Fruit fly (Drosophila melanogaster) whole organism, embryonic: ENCODE results near the gene Nin.

Experiments
- Atf3 ChIP-seq: fragments of 200-800 bp; sonication (Bioruptor generic); optimal IDR thresholded peaks from 3 replicates; lab custom pipeline; 2016; ENCODE audit warnings: missing biosample characterization, missing genetic modification characterization
- CG10366 ChIP-seq: fragments of 200-800 bp; sonication (Bioruptor generic); IDR thresholded peaks from 2 replicates; pipeline ENCODE4 v1.3.6; 2022; ENCODE audit warnings: missing biosample characterization, missing genetic modification characterization
- CG10462 ChIP-seq: fragments of 200-800 bp; sonication (Bioruptor generic); optimal IDR thresholded peaks from 2 replicates; lab custom pipeline; 2016; ENCODE audit warnings: missing biosample characterization, missing genetic modification characterization
- CG10543 ChIP-seq: fragments of 200-800 bp; sonication (Bioruptor generic); optimal IDR thresholded peaks from 3 replicates; lab custom pipeline; 2017; ENCODE audit warnings: missing biosample characterization, mild to moderate bottlenecking, missing genetic modification characterization, moderate library complexity
- CG11504 ChIP-seq: fragments of 200-800 bp; sonication (Bioruptor generic); optimal IDR thresholded peaks from 3 replicates; lab custom pipeline; 2019; ENCODE audit warnings: missing biosample characterization, mild to moderate bottlenecking, missing genetic modification characterization, moderate library complexity
- CG12071 ChIP-seq: fragments of 200-800 bp; sonication (Bioruptor generic); optimal IDR thresholded peaks from 3 replicates; lab custom pipeline; 2018; ENCODE audit warnings: missing biosample characterization, mild to moderate bottlenecking, missing genetic modification characterization
- CG12659 ChIP-seq: fragments of 200-800 bp; sonication (Bioruptor generic); optimal IDR thresholded peaks from 3 replicates; lab custom pipeline; 2017; ENCODE audit warnings: mild to moderate bottlenecking, missing biosample characterization, missing genetic modification reagents, missing genetic modification characterization
- CG13287 ChIP-seq: fragments of 200-800 bp; sonication (Bioruptor generic); IDR thresholded peaks from 2 replicates; pipeline ENCODE4 v1.3.6; 2022; ENCODE audit warnings: missing biosample characterization, missing genetic modification characterization; ENCODE audit not compliant: partially characterized antibody
- CG13296 ChIP-seq: fragments of 200-800 bp; sonication (Bioruptor generic); optimal IDR thresholded peaks from 3 replicates; lab custom pipeline; 2018; ENCODE audit warnings: missing biosample characterization, mild to moderate bottlenecking, missing genetic modification characterization
- CG32767 ChIP-seq: fragments of 200-800 bp; sonication (Bioruptor generic); IDR thresholded peaks from 2 replicates; pipeline ENCODE4 v1.3.6; 2022; ENCODE audit warnings: missing biosample characterization, missing genetic modification characterization
- CG4360 ChIP-seq: fragments of 200-800 bp; sonication (Bioruptor generic); IDR thresholded peaks from 2 replicates; pipeline ENCODE4 v1.3.6; 2022; ENCODE audit warnings: missing biosample characterization, missing genetic modification characterization
- CG5180 ChIP-seq: fragments of 200-800 bp; sonication (Bioruptor generic); optimal IDR thresholded peaks from 3 replicates; lab custom pipeline; 2017; ENCODE audit warnings: missing biosample characterization, missing genetic modification characterization, mild to moderate bottlenecking, moderate library complexity, missing genetic modification reagents
- CG7963 ChIP-seq: fragments of 200-800 bp; sonication (Bioruptor generic); IDR thresholded peaks from 3 replicates; pipeline ENCODE4 v1.3.6; 2022; ENCODE audit warnings: missing biosample characterization, missing genetic modification characterization; ENCODE audit not compliant: partially characterized antibody
- CG8290 ChIP-seq, 3 experiments: fragments of 200-800 bp; sonication (Bioruptor generic); optimal IDR thresholded peaks; 2 replicates each; lab custom pipeline; 2016 to 2019; ENCODE audit warnings: missing biosample characterization in 3 of 3, missing genetic modification characterization in 3 of 3, mild to moderate bottlenecking in 2 of 3, moderate library complexity in 1 of 3
- CG8359 ChIP-seq: fragments of 200-800 bp; sonication (Bioruptor generic); optimal IDR thresholded peaks from 2 replicates; lab custom pipeline; 2017; ENCODE audit warnings: missing biosample characterization, mild to moderate bottlenecking, missing genetic modification characterization, borderline replicate concordance
- CG8388 ChIP-seq: fragments of 200-800 bp; sonication (Bioruptor generic); optimal IDR thresholded peaks from 2 replicates; lab custom pipeline; 2019; ENCODE audit warnings: missing biosample characterization, mild to moderate bottlenecking, missing genetic modification characterization, moderate library complexity
- CG8478 ChIP-seq: fragments of >200 bp; optimal IDR thresholded peaks from 2 replicates; lab custom pipeline; 2018
- Chrac-16 ChIP-seq: fragments of 200-800 bp; sonication (Bioruptor generic); optimal IDR thresholded peaks from 3 replicates; lab custom pipeline; 2016; ENCODE audit warnings: missing biosample characterization, missing genetic modification characterization
- CoRest ChIP-seq: fragments of 200-800 bp; sonication (Bioruptor generic); optimal IDR thresholded peaks from 3 replicates; lab custom pipeline; 2018; ENCODE audit warnings: missing biosample characterization, mild to moderate bottlenecking, missing genetic modification characterization, moderate library complexity
- D19B ChIP-seq: fragments of 200-800 bp; sonication (Bioruptor generic); optimal IDR thresholded peaks from 2 replicates; lab custom pipeline; 2017; ENCODE audit warnings: missing biosample characterization, mild to moderate bottlenecking, missing genetic modification characterization
- Dfd ChIP-seq, 2 experiments: fragments of >200 bp; optimal IDR thresholded peaks; 2 replicates each; lab custom pipeline; 2017; ENCODE audit warnings: missing biosample characterization in 2 of 2, missing genetic modification characterization in 2 of 2
- Eip74EF ChIP-seq, 2 experiments: fragments of 200-800 bp in 1 of 2; fragments of >200 bp in 1 of 2; sonication (Bioruptor generic) in 1 of 2; optimal IDR thresholded peaks; 2 replicates each; lab custom pipeline; 2017 to 2019; ENCODE audit warnings: missing biosample characterization in 2 of 2, missing genetic modification characterization in 2 of 2, mild to moderate bottlenecking in 1 of 2, moderate library complexity in 1 of 2
- Fer1 ChIP-seq: fragments of 200-800 bp; sonication (Bioruptor generic); optimal IDR thresholded peaks from 2 replicates; lab custom pipeline; 2017; ENCODE audit warnings: missing biosample characterization, mild to moderate bottlenecking, missing genetic modification characterization
- Med ChIP-seq: fragments of 200-800 bp; sonication (Bioruptor generic); peaks from one replicate; lab custom pipeline; 2016; ENCODE audit warnings: missing biosample characterization, missing genetic modification characterization, mild to moderate bottlenecking, inconsistent platforms, moderate library complexity
- Meics ChIP-seq: fragments of 200-800 bp; sonication (Bioruptor generic); optimal IDR thresholded peaks from 2 replicates; lab custom pipeline; 2017; ENCODE audit warnings: missing biosample characterization, mild to moderate bottlenecking, missing genetic modification characterization
- Sry-δ ChIP-seq: fragments of 200-800 bp; sonication (Bioruptor generic); optimal IDR thresholded peaks from 2 replicates; lab custom pipeline; 2016; ENCODE audit warnings: missing biosample characterization, missing genetic modification characterization
- Tbp ChIP-seq: fragments of >200 bp; optimal IDR thresholded peaks from 2 replicates; lab custom pipeline; 2018; ENCODE audit warnings: missing biosample characterization, missing genetic modification characterization
- Trl ChIP-seq, 3 experiments: fragments of >200 bp in 2 of 3; fragments of 200-800 bp in 1 of 3; sonication (Bioruptor generic) in 1 of 3; optimal IDR thresholded peaks; 2 replicates in 1 of 3; 3 replicates in 2 of 3; lab custom pipeline; 2016 to 2017; ENCODE audit warnings: missing biosample characterization in 1 of 3, missing genetic modification characterization in 1 of 3
- ac ChIP-seq: fragments of 200-800 bp; sonication (Bioruptor generic); optimal IDR thresholded peaks from 3 replicates; lab custom pipeline; 2017; ENCODE audit warnings: missing biosample characterization, mild to moderate bottlenecking, missing genetic modification characterization
- ap ChIP-seq: fragments of 200-800 bp; sonication (Bioruptor generic); IDR thresholded peaks from 2 replicates; pipeline ENCODE4 v1.3.6; 2022; ENCODE audit warnings: missing biosample characterization, missing genetic modification characterization
- ara ChIP-seq: fragments of 200-800 bp; sonication (Bioruptor generic); IDR thresholded peaks from 2 replicates; pipeline ENCODE4 v1.3.6; 2022; ENCODE audit warnings: missing biosample characterization, missing genetic modification characterization
- az2 ChIP-seq: fragments of 200-800 bp; sonication (Bioruptor generic); optimal IDR thresholded peaks from 3 replicates; lab custom pipeline; 2016; ENCODE audit warnings: missing biosample characterization, missing genetic modification characterization
- bigmax ChIP-seq: fragments of 200-800 bp; sonication (Bioruptor generic); optimal IDR thresholded peaks from 2 replicates; lab custom pipeline; 2018; ENCODE audit warnings: missing biosample characterization, mild to moderate bottlenecking, missing genetic modification characterization
- bsh ChIP-seq, 2 experiments: fragments of 200-800 bp; sonication (Bioruptor generic); optimal IDR thresholded peaks; 2 replicates each; lab custom pipeline; 2017 to 2018; ENCODE audit warnings: mild to moderate bottlenecking in 2 of 2, missing biosample characterization in 2 of 2, missing genetic modification characterization in 2 of 2, moderate library complexity in 1 of 2
- chm ChIP-seq: fragments of 200-800 bp; sonication (Bioruptor generic); IDR thresholded peaks from 2 replicates; pipeline ENCODE4 v1.3.6; 2022; ENCODE audit warnings: missing biosample characterization, missing genetic modification characterization
- corto ChIP-seq: fragments of 200-800 bp; sonication (Bioruptor generic); optimal IDR thresholded peaks from 2 replicates; lab custom pipeline; 2016; ENCODE audit warnings: missing biosample characterization, mild to moderate bottlenecking, missing genetic modification characterization, moderate library complexity
- cwo ChIP-seq: fragments of 200-800 bp; sonication (Bioruptor generic); optimal IDR thresholded peaks from 3 replicates; lab custom pipeline; 2017; ENCODE audit warnings: missing biosample characterization, missing genetic modification characterization, mild to moderate bottlenecking, moderate library complexity, missing genetic modification reagents
- gcm ChIP-seq: fragments of 200-800 bp; sonication (Bioruptor generic); optimal IDR thresholded peaks from 2 replicates; lab custom pipeline; 2019; ENCODE audit warnings: missing biosample characterization, mild to moderate bottlenecking, missing genetic modification characterization, moderate library complexity
- gfzf ChIP-seq: fragments of 200-800 bp; sonication (Bioruptor generic); optimal IDR thresholded peaks from 2 replicates; lab custom pipeline; 2016; ENCODE audit warnings: missing biosample characterization, mild to moderate bottlenecking, missing genetic modification characterization, moderate library complexity
- gsb-n ChIP-seq: fragments of 200-800 bp; sonication (Bioruptor generic); optimal IDR thresholded peaks from 3 replicates; lab custom pipeline; 2018; ENCODE audit warnings: missing biosample characterization, mild to moderate bottlenecking, missing genetic modification characterization
- lilli ChIP-seq: fragments of 200-800 bp; sonication (Bioruptor generic); optimal IDR thresholded peaks from 3 replicates; lab custom pipeline; 2016; ENCODE audit warnings: missing biosample characterization, missing genetic modification characterization
- nom ChIP-seq: fragments of 200-800 bp; sonication (Bioruptor generic); optimal IDR thresholded peaks from 2 replicates; lab custom pipeline; 2017; ENCODE audit warnings: missing biosample characterization, missing genetic modification characterization, mild to moderate bottlenecking, moderate library complexity, missing genetic modification reagents
- pho ChIP-seq: fragments of 200-800 bp; sonication (Bioruptor generic); optimal IDR thresholded peaks from 2 replicates; lab custom pipeline; 2016; ENCODE audit warnings: missing biosample characterization, missing genetic modification characterization
- pum ChIP-seq: fragments of 200-800 bp; sonication (Bioruptor generic); optimal IDR thresholded peaks from 2 replicates; lab custom pipeline; 2016; ENCODE audit warnings: missing biosample characterization, missing genetic modification characterization
- rib ChIP-seq: fragments of 200-800 bp; sonication (Bioruptor generic); IDR thresholded peaks from 2 replicates; pipeline ENCODE4 v1.3.6; 2022; ENCODE audit warnings: missing biosample characterization, missing genetic modification characterization
- sens ChIP-seq: fragments of 200-800 bp; sonication (Bioruptor generic); peaks from one replicate; lab custom pipeline; 2016; ENCODE audit warnings: missing biosample characterization, missing genetic modification characterization
- tap ChIP-seq: fragments of 200-800 bp; optimal IDR thresholded peaks from 3 replicates; lab custom pipeline; 2019; ENCODE audit warnings: missing biosample characterization, mild to moderate bottlenecking, missing genetic modification characterization, moderate library complexity
- tgo ChIP-seq: fragments of 200-800 bp; sonication (Bioruptor generic); IDR thresholded peaks from 3 replicates; pipeline ENCODE4 v1.3.6; 2022; ENCODE audit warnings: missing biosample characterization, missing genetic modification characterization

Nin gene

dm6 chr2L:5238567-5238925, 39.8 kb downstream of the Nin start (continued):
- TF ChIP-seq bigmax (GFP tag; lab: Kevin White, UChicago) (no peak), Sry-δ (GFP tag; lab: Kevin White, UChicago) (no peak), tap (no peak), ara (GFP tag; lab: Robert Waterston, UW) (0 out of 2 replicates have a peak, but pooled peaks have one; percentile 4), CoRest (tag; lab: Kevin White, UChicago) (no peak), Dfd (GFP tag; optimal IDR thresholded peaks at IDR 0.05; lab: Kevin White, UChicago) (no peak), CG10462 (GFP tag; lab: Kevin White, UChicago) (no peak), D19B (GFP tag; lab: Kevin White, UChicago) (no peak), ac (GFP tag; lab: Kevin White, UChicago) (no peak), tgo (GFP tag; lab: Robert Waterston, UW) (0 out of 3 replicates have a peak, but pooled peaks have one; percentile 1), CG8359 (peak; percentile 82), Med (GFP tag; lab: Kevin White, UChicago) (peak; percentile 48), CG10366 (GFP tag; lab: Robert Waterston, UW) (peak; percentile 5; the same call in 1 of the 2 replicates), Meics (GFP tag; lab: Kevin White, UChicago) (no peak), Atf3 (GFP tag; lab: Kevin White, UChicago) (no peak), CG5180 (GFP tag; lab: Kevin White, UChicago) (no peak), CG12659 (GFP tag; lab: Kevin White, UChicago) (no peak), pho (GFP tag; lab: Kevin White, UChicago) (no peak), chm (GFP tag; lab: Robert Waterston, UW) (0 out of 2 replicates have a peak, but pooled peaks have one; percentile 36), CG4360 (0 out of 2 replicates have a peak, but pooled peaks have one; percentile 42), bsh (GFP tag; optimal IDR thresholded peaks at IDR 0.05; lab: Kevin White, UChicago) (no peak), lilli (GFP tag; lab: Kevin White, UChicago) (no peak), Trl (optimal IDR thresholded peaks at IDR 0.05; lab: Kevin White, UChicago) (peak in 1 of 2 experiments; percentile 10), Trl (GFP tag; optimal IDR thresholded peaks at IDR 0.05; lab: Kevin White, UChicago) (no peak), CG11504 (no peak), nom (peak; percentile 55), gcm (peak; percentile 20), CG13287 (no peak)

- TF ChIP-seq Eip74EF (GFP tag; optimal IDR thresholded peaks at IDR 0.05; lab: Kevin White, UChicago) (peak in 1 of 2 experiments; percentile 57), rib (GFP tag; lab: Robert Waterston, UW) (no peak), CG8478 (lab: Kevin White, UChicago) (no peak), az2 (GFP tag; lab: Kevin White, UChicago) (peak; percentile 69), Tbp (GFP tag; lab: Kevin White, UChicago) (no peak), sens (GFP tag; lab: Kevin White, UChicago) (peak; percentile 90), CG8388 (GFP tag; lab: Kevin White, UChicago) (peak; percentile 88), pum (GFP tag; lab: Kevin White, UChicago) (no peak), Chrac-16 (GFP tag; lab: Kevin White, UChicago) (peak; percentile 40), CG12659 (GFP tag; lab: Kevin White, UChicago) (peak; percentile 33), ap (GFP tag; lab: Robert Waterston, UW) (0 out of 2 replicates have a peak, but pooled peaks have one; percentile 37), Fer1 (GFP tag; lab: Kevin White, UChicago) (no peak), CG13296 (no peak), CG8290 (GFP tag; optimal IDR thresholded peaks at IDR 0.05; lab: Kevin White, UChicago) (peak; percentile 18), CG8290 (tag; optimal IDR thresholded peaks at IDR 0.05; lab: Kevin White, UChicago) (no peak), gfzf (no peak), CG12071 (GFP tag; lab: Kevin White, UChicago) (no peak), CG10543 (GFP tag; lab: Kevin White, UChicago) (no peak), cwo (GFP tag; lab: Kevin White, UChicago) (no peak), gsb-n (tag; lab: Kevin White, UChicago) (peak; percentile 93), corto (GFP tag; lab: Kevin White, UChicago) (peak; percentile 1), CG32767 (GFP tag; lab: Robert Waterston, UW) (peak; percentile 22; the same call in 1 of the 2 replicates), CG7963 (GFP tag; lab: Robert Waterston, UW) (no peak)
Measured at dm6 chr2L:5237899-5238566, 40.3 kb downstream of the Nin start.
